Fruit fly (Drosophila melanogaster): ENCODE results near the gene FER.
A peak's percentile ranks its signal among the peaks of the same experiment; 100 is the strongest.

The FER gene

DNA sequence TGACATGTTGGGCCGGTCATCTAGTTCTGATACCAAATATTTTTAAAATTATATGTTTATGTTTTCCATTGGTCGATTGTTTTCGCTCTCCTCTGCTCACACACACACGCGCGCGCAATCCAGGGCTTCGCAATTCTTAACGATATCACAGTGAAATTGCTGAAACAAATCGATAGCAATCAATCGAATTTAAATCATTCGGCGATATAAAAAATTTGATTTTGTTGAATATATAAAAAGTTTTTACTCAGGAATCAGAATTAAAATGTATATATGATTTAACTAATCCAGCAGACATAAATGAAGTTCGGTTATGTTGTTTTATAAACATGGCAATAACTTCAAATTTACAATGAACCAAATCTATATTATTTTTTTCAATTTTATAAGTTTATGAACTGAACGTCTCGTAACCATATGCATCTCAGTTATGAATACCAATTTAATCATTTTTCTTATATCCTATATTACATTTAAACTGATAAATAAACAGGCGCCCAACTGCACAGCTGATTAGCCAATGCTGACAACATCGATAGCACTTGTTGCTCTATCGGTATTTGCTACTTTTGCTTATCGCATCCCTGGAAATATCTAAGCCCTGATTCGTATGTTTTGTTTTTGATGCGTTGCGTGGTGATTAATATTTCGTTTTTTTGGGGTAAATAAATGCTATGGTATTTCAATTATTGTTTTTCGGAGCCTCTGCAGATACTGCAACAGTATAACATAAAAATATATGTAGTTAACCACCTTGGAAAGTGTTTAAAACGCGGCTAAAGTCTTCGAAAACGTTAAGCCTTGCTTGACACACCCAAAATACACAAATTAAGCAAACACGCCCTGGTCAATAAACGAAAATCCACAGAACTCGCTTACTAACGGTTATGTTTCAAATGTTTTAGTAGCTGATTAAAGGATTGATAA, 59.5 kb downstream of the FER start, which contains the start of the genes Aduk and pasi2 (continued):
- TF ChIP-seq CG10366 (GFP tag; IDR thresholded peaks at IDR 0.05) (no peak), peb (GFP tag; IDR thresholded peaks at IDR 0.05) (no peak), Ptx1 (GFP tag; IDR thresholded peaks at IDR 0.05) (no peak), tgo (GFP tag; IDR thresholded peaks at IDR 0.05) (no peak), CG13287 (GFP tag; IDR thresholded peaks at IDR 0.05; ENCODE audit: partially characterized antibody) (peak; percentile 82), Dip3 (GFP tag; optimal IDR thresholded peaks at IDR 0.05) (no peak), CG16863 (GFP tag; optimal IDR thresholded peaks at IDR 0.05) (no peak), bowl (GFP tag; IDR thresholded peaks at IDR 0.05) (no peak), sd (tag; optimal IDR thresholded peaks at IDR 0.05) (peak; percentile 87), CG7928 (GFP tag; optimal IDR thresholded peaks at IDR 0.05) (peak; percentile 99), CG18476 (GFP tag; optimal IDR thresholded peaks at IDR 0.05) (no peak), Gug (GFP tag; IDR thresholded peaks at IDR 0.05) (no peak), corto (GFP tag; optimal IDR thresholded peaks at IDR 0.05) (no peak), CG10565 (GFP tag; optimal IDR thresholded peaks at IDR 0.05) (no peak), crc (GFP tag; optimal IDR thresholded peaks at IDR 0.05) (no peak), CG12769 (tag; optimal IDR thresholded peaks at IDR 0.05) (no peak), HLH54F (GFP tag; optimal IDR thresholded peaks at IDR 0.05) (peak; percentile 25), CG4730 (GFP tag; IDR thresholded peaks at IDR 0.05) (no peak), CG30020 (tag; optimal IDR thresholded peaks at IDR 0.05) (peak; percentile 23), Mrtf (GFP tag; IDR thresholded peaks at IDR 0.05) (no peak), Sry-δ (GFP tag; optimal IDR thresholded peaks at IDR 0.05) (peak; percentile 71), run (tag; optimal IDR thresholded peaks at IDR 0.05) (no peak), zen2 (GFP tag; IDR thresholded peaks at IDR 0.05; ENCODE audit: partially characterized antibody) (no peak; the same call in 1 of the 3 replicates), CG1024 (GFP tag; IDR thresholded peaks at IDR 0.05) (no peak), CG31365 (tag; optimal IDR thresholded peaks at IDR 0.05) (no peak), wdn (GFP tag; IDR thresholded peaks at IDR 0.05) (no peak), Side (GFP tag; optimal IDR thresholded peaks at IDR 0.05) (no peak), CG12236 (GFP tag; optimal IDR thresholded peaks at IDR 0.05) (no peak), CG13624 (GFP tag; optimal IDR thresholded peaks at IDR 0.05) (no peak), Atf3 (GFP tag; optimal IDR thresholded peaks at IDR 0.05) (no peak), CG2889 (GFP tag; IDR thresholded peaks at IDR 0.05) (no peak), ro (GFP tag; IDR thresholded peaks at IDR 0.05) (no peak), CG6813 (GFP tag; optimal IDR thresholded peaks at IDR 0.05) (no peak), Sox102F (GFP tag; optimal IDR thresholded peaks at IDR 0.05) (no peak), sim (GFP tag; IDR thresholded peaks at IDR 0.05) (no peak), stc (GFP tag; IDR thresholded peaks at IDR 0.05) (no peak), CG6175 (GFP tag; IDR thresholded peaks at IDR 0.05) (no peak), unpg (GFP tag; optimal IDR thresholded peaks at IDR 0.05) (no peak), slou (GFP tag; optimal IDR thresholded peaks at IDR 0.05) (no peak), ATbp (GFP tag; optimal IDR thresholded peaks at IDR 0.05) (no peak), hb (GFP tag; IDR thresholded peaks at IDR 0.05; ENCODE audit: partially characterized antibody) (0 out of 3 replicates have a peak, but pooled peaks have one; percentile 21), emc (GFP tag; optimal IDR thresholded peaks at IDR 0.05) (no peak), CG9727 (GFP tag; optimal IDR thresholded peaks at IDR 0.05) (peak; percentile 31), CG7372 (GFP tag; IDR thresholded peaks at IDR 0.05) (no peak), CG6654 (GFP tag; optimal IDR thresholded peaks at IDR 0.05) (no peak), pho (GFP tag; optimal IDR thresholded peaks at IDR 0.05) (no peak), B-H2 (GFP tag; optimal IDR thresholded peaks at IDR 0.05) (peak; percentile 77), nmo (GFP tag; optimal IDR thresholded peaks at IDR 0.05) (peak; percentile 73), CG17359 (tag; optimal IDR thresholded peaks at IDR 0.05) (no peak), Tbp (GFP tag; optimal IDR thresholded peaks at IDR 0.05) (no peak)

Data from whole organism, embryonic.